Worm (Caenorhabditis elegans) whole organism, young adult: ENCODE results near the gene F18G5.1.

Experiments used
- F10E7.11 ChIP-seq: sonication (generic microtip); optimal IDR thresholded peaks from 2 replicates; lab custom pipeline; 2017; ENCODE audit warnings: mild to moderate bottlenecking, missing genetic modification characterization, moderate library complexity, missing compliant biosample characterization
- die-1 ChIP-seq: sonication (generic microtip); optimal IDR thresholded peaks from 2 replicates; lab custom pipeline; 2016; ENCODE audit warnings: missing genotype, mild to moderate bottlenecking, missing genetic modification characterization, missing compliant biosample characterization
- dpl-1 ChIP-seq: fragments of 150-350 bp; optimal IDR thresholded peaks from 2 replicates; lab custom pipeline; 2014; ENCODE audit warnings: missing biosample characterization, missing genetic modification reagents, missing genetic modification characterization
- fkh-3 ChIP-seq: sonication (generic microtip); optimal IDR thresholded peaks from 2 replicates; lab custom pipeline; 2016; ENCODE audit warnings: mild to moderate bottlenecking, missing genetic modification characterization, missing compliant biosample characterization
- snpc-4 ChIP-seq, 5 experiments: fragments of 150-350 bp in 1 of 5; sonication (generic microtip) in 4 of 5; optimal IDR thresholded peaks; 2 replicates each; lab custom pipeline; 2014 to 2018; ENCODE audit warnings: missing genetic modification characterization in 5 of 5, missing biosample characterization in 3 of 5, antibody characterized with exemption in 2 of 5, mild to moderate bottlenecking in 2 of 5, missing compliant biosample characterization in 2 of 5, missing genotype in 2 of 5, moderate library complexity in 2 of 5, missing genetic modification reagents in 1 of 5
- tbp1 ChIP-seq: fragments of 200-800 bp; sonication (Bioruptor generic); optimal IDR thresholded peaks from 2 replicates; lab custom pipeline; 2018; ENCODE audit warnings: mild to moderate bottlenecking, missing genetic modification characterization, missing compliant biosample characterization
- unc-130 ChIP-seq: sonication (generic microtip); optimal IDR thresholded peaks from 2 replicates; lab custom pipeline; 2016; ENCODE audit warnings: missing genetic modification reagents, missing genetic modification characterization, missing compliant biosample characterization
- zfh-2 ChIP-seq: fragments of 200-800 bp; sonication (Bioruptor generic); conservative IDR thresholded peaks from 2 replicates; pipeline ENCODE4 v1.3.6; 2022; ENCODE audit warnings: missing genetic modification reagents, missing genetic modification characterization, missing compliant biosample characterization

- TF ChIP-seq unc-130 (GFP tag; lab: Kevin White, UChicago) (no peak), snpc-4 (GFP tag; optimal IDR thresholded peaks at IDR 0.05; lab: Kevin White, UChicago) (no peak), snpc-4 (tag; optimal IDR thresholded peaks at IDR 0.05; lab: Kevin White, UChicago) (no peak), zfh-2 (GFP tag; lab: Robert Waterston, UW) (no peak), F10E7.11 (tag; lab: Kevin White, UChicago) (no peak), fkh-3 (no peak), die-1 (tag; lab: Kevin White, UChicago) (no peak), dpl-1 (GFP tag; lab: Kevin White, UChicago) (no peak), tbp1 (GFP tag; lab: Kevin White, UChicago) (no peak)
Observed at ce11 chrX:9270753-9271152, 11.1 kb downstream of the F18G5.1 start, which contains the start of gene B0416.5.
